Fruit fly (Drosophila melanogaster): ENCODE data around the gene Flad2.

Gene Flad2

DNA sequence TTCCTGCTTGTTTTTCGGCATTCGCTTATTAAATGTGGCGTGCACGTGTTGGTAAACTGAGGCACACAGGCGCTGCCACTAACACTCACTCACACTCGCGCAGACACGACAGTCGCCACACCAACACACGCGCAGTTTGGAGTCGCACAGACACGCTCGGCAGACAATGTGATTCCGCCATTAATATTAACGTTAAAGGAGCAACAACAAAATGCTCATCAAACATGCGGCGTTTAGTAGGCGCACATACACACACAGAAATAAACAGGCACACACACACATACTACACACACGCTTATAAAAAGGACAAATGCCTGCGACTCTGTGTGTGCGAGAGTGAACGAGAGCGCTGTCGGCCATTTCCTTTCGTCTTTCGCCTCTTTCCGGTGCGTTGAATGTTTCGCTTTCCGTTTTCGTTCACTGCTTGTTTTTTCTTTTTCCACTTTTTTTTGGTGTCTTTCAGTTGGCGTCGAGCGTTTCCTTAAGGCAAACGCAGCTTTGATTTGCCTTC is 44.8 kb downstream of the Flad2 start, which contains the start of gene CG42809:
Gene CG42809 (plus strand): TSS at position 461 of the 511 bp plus-strand sequence.
- no peak for TF ChIP-seq lz (GFP tag; optimal IDR thresholded peaks at IDR 0.05)
- no peak for TF ChIP-seq CG10669 (GFP tag; optimal IDR thresholded peaks at IDR 0.05)
- no peak for TF ChIP-seq esn (GFP tag; optimal IDR thresholded peaks at IDR 0.05)
- TF ChIP-seq svp (GFP tag) = no peak
- no peak for TF ChIP-seq CG6792 (GFP tag; optimal IDR thresholded peaks at IDR 0.05)
- TF ChIP-seq CG15336 (GFP tag; IDR thresholded peaks at IDR 0.05) = no peak
- TF ChIP-seq dac (GFP tag; optimal IDR thresholded peaks at IDR 0.05) = no peak
- no peak for TF ChIP-seq Eip93F (GFP tag; optimal IDR thresholded peaks at IDR 0.05)
- no peak for TF ChIP-seq Ets96B (tag; optimal IDR thresholded peaks at IDR 0.05)
- no peak for TF ChIP-seq Sox15 (GFP tag; optimal IDR thresholded peaks at IDR 0.05)
- TF ChIP-seq topi (GFP tag; optimal IDR thresholded peaks at IDR 0.05) = no peak
- no peak for TF ChIP-seq CG8319 (GFP tag; optimal IDR thresholded peaks at IDR 0.05)

dm6 chr2L:13458991-13459731 is 46.8 kb downstream of the Flad2 start, which contains the start of gene CG42810:
TSS of gene CG42810 (plus strand) at chr2L:13459681.
- TF ChIP-seq CG16779 (tag; optimal IDR thresholded peaks at IDR 0.05) (no peak), CG10669 (GFP tag; optimal IDR thresholded peaks at IDR 0.05) (no peak), Sox15 (GFP tag; optimal IDR thresholded peaks at IDR 0.05) (no peak), Hr38 (GFP tag; optimal IDR thresholded peaks at IDR 0.05) (no peak), fd59A (GFP tag; optimal IDR thresholded peaks at IDR 0.05) (no peak), Sox14 (GFP tag; optimal IDR thresholded peaks at IDR 0.05) (no peak), Blimp-1 (GFP tag; optimal IDR thresholded peaks at IDR 0.05) (no peak), CG6854 (GFP tag; optimal IDR thresholded peaks at IDR 0.05) (no peak), net (GFP tag; optimal IDR thresholded peaks at IDR 0.05) (no peak), achi (GFP tag; optimal IDR thresholded peaks at IDR 0.05) (no peak), CG3032 (tag; optimal IDR thresholded peaks at IDR 0.05) (no peak), CG8319 (GFP tag; optimal IDR thresholded peaks at IDR 0.05) (no peak), CG1621 (tag; optimal IDR thresholded peaks at IDR 0.05) (no peak), CG10631 (GFP tag; optimal IDR thresholded peaks at IDR 0.05) (no peak), CG32006 (GFP tag; optimal IDR thresholded peaks at IDR 0.05) (no peak), CG6792 (GFP tag; optimal IDR thresholded peaks at IDR 0.05) (no peak), CG8119 (GFP tag; IDR thresholded peaks at IDR 0.05) (no peak)

dm6 chr2L:13460911-13461866 is 48.9 kb downstream of the Flad2 start, which contains the start of gene CG46308:
TSS of gene CG46308 (plus strand) at chr2L:13461774.
- no peak for TF ChIP-seq Lpt (GFP tag; optimal IDR thresholded peaks at IDR 0.05)
- TF ChIP-seq CG8319 (GFP tag; optimal IDR thresholded peaks at IDR 0.05) = no peak
- no peak for TF ChIP-seq fd59A (GFP tag; optimal IDR thresholded peaks at IDR 0.05)
- no peak for TF ChIP-seq CG1621 (tag; optimal IDR thresholded peaks at IDR 0.05)
- peak; percentile 55 for TF ChIP-seq Ets96B (tag; optimal IDR thresholded peaks at IDR 0.05)
- TF ChIP-seq svp (GFP tag) = no peak
- TF ChIP-seq Eip75B (GFP tag; optimal IDR thresholded peaks at IDR 0.05) = peak; percentile 49
- peak; percentile 24 for TF ChIP-seq CG34406 (GFP tag; optimal IDR thresholded peaks at IDR 0.05)
- TF ChIP-seq achi (GFP tag; optimal IDR thresholded peaks at IDR 0.05) = peak; percentile 48
- peak; percentile 55 for TF ChIP-seq CG3032 (tag; optimal IDR thresholded peaks at IDR 0.05)
- TF ChIP-seq CG11294 (GFP tag; IDR thresholded peaks at IDR 0.05) = no peak
- peak; percentile 38 for TF ChIP-seq Hr39 (GFP tag; optimal IDR thresholded peaks at IDR 0.05)
- peak; percentile 36 for TF ChIP-seq Met (GFP tag; optimal IDR thresholded peaks at IDR 0.05)
- peak; percentile 47 for TF ChIP-seq spab (GFP tag; optimal IDR thresholded peaks at IDR 0.05)
- TF ChIP-seq CG6808 (GFP tag; optimal IDR thresholded peaks at IDR 0.05) = peak; percentile 49
- TF ChIP-seq fkh (GFP tag; optimal IDR thresholded peaks at IDR 0.05) = no peak
- TF ChIP-seq Eip78C (GFP tag) = peak; percentile 85
- peak; percentile 57 for TF ChIP-seq CG10669 (GFP tag; optimal IDR thresholded peaks at IDR 0.05)
- peak; percentile 61 for TF ChIP-seq CG32006 (GFP tag; optimal IDR thresholded peaks at IDR 0.05)
- TF ChIP-seq Hr38 (GFP tag; optimal IDR thresholded peaks at IDR 0.05) = no peak
- no peak for TF ChIP-seq Eip93F (GFP tag; optimal IDR thresholded peaks at IDR 0.05)
- TF ChIP-seq CG6854 (GFP tag; optimal IDR thresholded peaks at IDR 0.05) = no peak
- TF ChIP-seq CG8632 (GFP tag; optimal IDR thresholded peaks at IDR 0.05) = peak; percentile 3
- peak; percentile 26 for TF ChIP-seq CG6276 (GFP tag; optimal IDR thresholded peaks at IDR 0.05)
- peak; percentile 18 for TF ChIP-seq CG11902 (GFP tag; optimal IDR thresholded peaks at IDR 0.05)
- peak; percentile 42 for TF ChIP-seq cyc (GFP tag; optimal IDR thresholded peaks at IDR 0.05)
- TF ChIP-seq CG6163 (GFP tag; IDR thresholded peaks at IDR 0.05) = no peak
- no peak for TF ChIP-seq dac (GFP tag; optimal IDR thresholded peaks at IDR 0.05)
- no peak for TF ChIP-seq Ets21C (GFP tag; optimal IDR thresholded peaks at IDR 0.05)
- TF ChIP-seq salr (GFP tag; optimal IDR thresholded peaks at IDR 0.05) = no peak
- peak; percentile 17 for TF ChIP-seq CG16779 (tag; optimal IDR thresholded peaks at IDR 0.05)
